Fruit fly (Drosophila melanogaster) whole organism, wandering third instar larva: ENCODE results near the gene L2HGDH.

Experiments used
- Abd-B ChIP-seq: fragments of >200 bp; optimal IDR thresholded peaks from 2 replicates; lab custom pipeline; 2017; ENCODE audit warnings: missing biosample characterization, missing genetic modification characterization
- CG32264 ChIP-seq: fragments of 200-800 bp; sonication (Bioruptor generic); optimal IDR thresholded peaks from 2 replicates; lab custom pipeline; 2016; ENCODE audit warnings: missing biosample characterization, missing genetic modification characterization
- CG9705 ChIP-seq: fragments of 200-800 bp; sonication (Bioruptor generic); optimal IDR thresholded peaks from 2 replicates; lab custom pipeline; 2018; ENCODE audit warnings: missing biosample characterization, mild to moderate bottlenecking, missing genetic modification characterization
- CrebA ChIP-seq: fragments of 200-800 bp; sonication (Bioruptor generic); optimal IDR thresholded peaks from 2 replicates; lab custom pipeline; 2016; ENCODE audit warnings: missing biosample characterization, mild to moderate bottlenecking, missing genetic modification characterization, borderline replicate concordance
- Dfd ChIP-seq: fragments of >200 bp; optimal IDR thresholded peaks from 2 replicates; lab custom pipeline; 2017; ENCODE audit warnings: missing biosample characterization, missing genetic modification characterization
- Dif ChIP-seq: fragments of 200-275, 200-300 bp; sonication (Bioruptor generic); optimal IDR thresholded peaks from 2 replicates; lab custom pipeline; 2018; ENCODE audit warnings: missing biosample characterization, missing genetic modification characterization; ENCODE audit not compliant: partially characterized antibody
- GATAd ChIP-seq: sonication (Bioruptor generic); optimal IDR thresholded peaks from 2 replicates; lab custom pipeline; 2016; ENCODE audit warnings: missing biosample characterization, missing genetic modification characterization
- HLH106 ChIP-seq: fragments of 200-800 bp; optimal IDR thresholded peaks from 3 replicates; lab custom pipeline; 2019; ENCODE audit warnings: missing biosample characterization, mild to moderate bottlenecking, missing genetic modification characterization, moderate library complexity
- Hnf4 ChIP-seq: fragments of 200-800 bp; sonication (Bioruptor generic); optimal IDR thresholded peaks from 2 replicates; lab custom pipeline; 2016; ENCODE audit warnings: missing biosample characterization, mild to moderate bottlenecking, missing genetic modification characterization
- Hr78 ChIP-seq: fragments of >200 bp; optimal IDR thresholded peaks from 2 replicates; lab custom pipeline; 2017; ENCODE audit warnings: missing biosample characterization, missing genetic modification characterization
- Hr83 ChIP-seq: fragments of 200-300 bp; sonication (Bioruptor generic); optimal IDR thresholded peaks from 2 replicates; lab custom pipeline; 2016; ENCODE audit warnings: missing biosample characterization, mild to moderate bottlenecking, missing genetic modification characterization, moderate library complexity; ENCODE audit not compliant: poor library complexity, severe bottlenecking
- Jra ChIP-seq: sonication (Bioruptor generic); optimal IDR thresholded peaks from 2 replicates; lab custom pipeline; 2016; ENCODE audit warnings: missing biosample characterization, missing genetic modification characterization
- Mio ChIP-seq: sonication (Bioruptor generic); optimal IDR thresholded peaks from 2 replicates; lab custom pipeline; 2016; ENCODE audit warnings: missing biosample characterization, missing genetic modification characterization
- Myc ChIP-seq: fragments of >200 bp; optimal IDR thresholded peaks from 2 replicates; lab custom pipeline; 2017
- N ChIP-seq: fragments of >200 bp; optimal IDR thresholded peaks from 2 replicates; lab custom pipeline; 2018; ENCODE audit warnings: missing biosample characterization, missing external identifiers, missing genetic modification characterization
- OdsH ChIP-seq: fragments of 200-800 bp; sonication (Bioruptor generic); optimal IDR thresholded peaks from 2 replicates; lab custom pipeline; 2016; ENCODE audit warnings: missing biosample characterization, mild to moderate bottlenecking, missing genetic modification characterization
- Rel ChIP-seq, 2 experiments: fragments of 200-800 bp; sonication (Bioruptor generic) in 1 of 2; optimal IDR thresholded peaks; 2 replicates in 1 of 2; 3 replicates in 1 of 2; lab custom pipeline; 2016 to 2019; ENCODE audit warnings: mild to moderate bottlenecking in 2 of 2, missing biosample characterization in 2 of 2, missing genetic modification characterization in 2 of 2, moderate library complexity in 1 of 2
- Sp1 ChIP-seq: fragments of 200-800 bp; sonication (Bioruptor generic); optimal IDR thresholded peaks from 3 replicates; lab custom pipeline; 2019; ENCODE audit warnings: missing biosample characterization, mild to moderate bottlenecking, missing genetic modification characterization, moderate library complexity
- Vsx2 ChIP-seq: fragments of 200-300, 225-300 bp; sonication (Bioruptor generic); optimal IDR thresholded peaks from 2 replicates; lab custom pipeline; 2018; ENCODE audit warnings: missing biosample characterization, missing genetic modification characterization; ENCODE audit not compliant: partially characterized antibody
- br ChIP-seq: fragments of 200-800 bp; sonication (Bioruptor generic); optimal IDR thresholded peaks from 2 replicates; lab custom pipeline; 2016; ENCODE audit warnings: missing biosample characterization, missing genetic modification characterization
- brk ChIP-seq: fragments of 200-800 bp; sonication (Bioruptor generic); optimal IDR thresholded peaks from 2 replicates; lab custom pipeline; 2016; ENCODE audit warnings: missing biosample characterization, mild to moderate bottlenecking, missing genetic modification characterization
- dl ChIP-seq, 2 experiments: fragments of 175-275, 200-275 bp in 1 of 2; fragments of 200-275 bp in 1 of 2; sonication (Bioruptor generic); optimal IDR thresholded peaks; lab custom pipeline; 2018; ENCODE audit warnings: mild to moderate bottlenecking in 2 of 2, missing biosample characterization in 2 of 2, missing genetic modification characterization in 2 of 2, moderate library complexity in 2 of 2; ENCODE audit not compliant: partially characterized antibody in 2 of 2, insufficient read depth in 1 of 2
- dmrt93B ChIP-seq: fragments of 200-800 bp; sonication (Bioruptor generic); optimal IDR thresholded peaks from 2 replicates; lab custom pipeline; 2018; ENCODE audit warnings: missing biosample characterization, mild to moderate bottlenecking, missing genetic modification characterization
- dsf ChIP-seq: sonication (Bioruptor generic); optimal IDR thresholded peaks from 2 replicates; lab custom pipeline; 2016; ENCODE audit warnings: missing biosample characterization, missing genetic modification characterization, borderline replicate concordance
- ey ChIP-seq: fragments of 200-800 bp; sonication (Bioruptor generic); optimal IDR thresholded peaks from 2 replicates; lab custom pipeline; 2016; ENCODE audit warnings: missing biosample characterization, missing genetic modification characterization
- foxo ChIP-seq, 2 experiments: fragments of 200-800 bp; sonication (Bioruptor generic); optimal IDR thresholded peaks; 2 replicates in 1 of 2; 3 replicates in 1 of 2; lab custom pipeline; 2016 to 2017; ENCODE audit warnings: missing biosample characterization in 2 of 2, missing genetic modification characterization in 2 of 2
- h ChIP-seq: fragments of 200-800 bp; sonication (Bioruptor generic); optimal IDR thresholded peaks from 3 replicates; lab custom pipeline; 2016; ENCODE audit warnings: missing biosample characterization, mild to moderate bottlenecking, missing genetic modification characterization
- jim ChIP-seq: fragments of 175-275, 200-325 bp; sonication (Bioruptor generic); optimal IDR thresholded peaks from 2 replicates; lab custom pipeline; 2016; ENCODE audit warnings: missing biosample characterization, mild to moderate bottlenecking, missing genetic modification characterization
- lola ChIP-seq: fragments of >200 bp; optimal IDR thresholded peaks from 2 replicates; lab custom pipeline; 2017; ENCODE audit warnings: missing biosample characterization, missing genetic modification characterization
- pan ChIP-seq: fragments of >200 bp; optimal IDR thresholded peaks from 2 replicates; lab custom pipeline; 2017
- psq ChIP-seq: fragments of 200-800 bp; sonication (Bioruptor generic); optimal IDR thresholded peaks from 3 replicates; lab custom pipeline; 2017; ENCODE audit warnings: missing biosample characterization, mild to moderate bottlenecking, missing genetic modification characterization, moderate library complexity
- rgr ChIP-seq: fragments of 200-800 bp; sonication (Bioruptor generic); optimal IDR thresholded peaks from 3 replicates; lab custom pipeline; 2016; ENCODE audit warnings: missing biosample characterization, mild to moderate bottlenecking, missing genetic modification characterization
- sage ChIP-seq: fragments of 200-800 bp; sonication (Bioruptor generic); optimal IDR thresholded peaks from 2 replicates; lab custom pipeline; 2016; ENCODE audit warnings: missing biosample characterization, mild to moderate bottlenecking, missing genetic modification characterization
- sv ChIP-seq: fragments of 200-800 bp; sonication (Bioruptor generic); optimal IDR thresholded peaks from 3 replicates; lab custom pipeline; 2016; ENCODE audit warnings: missing biosample characterization, missing genetic modification characterization
- tai ChIP-seq: sonication (Bioruptor generic); optimal IDR thresholded peaks from 2 replicates; lab custom pipeline; 2016; ENCODE audit warnings: missing biosample characterization, missing genetic modification characterization
- woc ChIP-seq: sonication (Bioruptor generic); optimal IDR thresholded peaks from 2 replicates; lab custom pipeline; 2016; ENCODE audit warnings: missing biosample characterization, mild to moderate bottlenecking, missing genetic modification characterization

Gene L2HGDH

dm6 chr2L:19002959-19003371 lies 28.7 kb upstream of the L2HGDH start, which contains the start of gene CG31793:
Gene CG31793, plus strand, starts transcription at chr2L:19003367.
- peak; percentile 50 for TF ChIP-seq Sp1 (GFP tag; lab: Kevin White, UChicago)
- peak; percentile 41 for TF ChIP-seq psq (GFP tag; lab: Kevin White, UChicago)
- no peak for TF ChIP-seq Jra (GFP tag; lab: Kevin White, UChicago)
- TF ChIP-seq Hnf4 (GFP tag; lab: Kevin White, UChicago): no peak
- TF ChIP-seq Dfd: no peak
- no peak for TF ChIP-seq CG32264 (GFP tag; lab: Kevin White, UChicago)
- TF ChIP-seq jim (GFP tag; lab: Kevin White, UChicago): no peak
- TF ChIP-seq dsf (GFP tag; lab: Kevin White, UChicago): no peak
- TF ChIP-seq sage: no peak
- TF ChIP-seq Hr78: no peak
- no peak for TF ChIP-seq br (GFP tag; lab: Kevin White, UChicago)
- TF ChIP-seq Dif: no peak
- peak in 1 of 2 experiments; percentile 32 for TF ChIP-seq foxo (GFP tag; optimal IDR thresholded peaks at IDR 0.05; lab: Kevin White, UChicago)
- no peak for TF ChIP-seq lola (GFP tag; lab: Kevin White, UChicago)
- no peak for TF ChIP-seq N (GFP tag; lab: Kevin White, UChicago)
- TF ChIP-seq sv: peak; percentile 22
- TF ChIP-seq brk (GFP tag; lab: Kevin White, UChicago): no peak
- no peak for TF ChIP-seq CrebA (GFP tag; lab: Kevin White, UChicago)
- TF ChIP-seq woc (GFP tag; lab: Kevin White, UChicago): no peak
- no peak for TF ChIP-seq Vsx2 (GFP tag; lab: Kevin White, UChicago)
- no peak for TF ChIP-seq dl (GFP tag; optimal IDR thresholded peaks at IDR 0.05; lab: Kevin White, UChicago; ENCODE audit: insufficient read depth in 1 of 2, partially characterized antibody in 2 of 2)
- TF ChIP-seq Hr83 (GFP tag; lab: Kevin White, UChicago): peak; percentile 39
- peak; percentile 68 for TF ChIP-seq rgr (GFP tag; lab: Kevin White, UChicago)
- TF ChIP-seq h: peak; percentile 63
- peak; percentile 60 for TF ChIP-seq OdsH
- peak; percentile 57 for TF ChIP-seq HLH106 (tag; lab: Kevin White, UChicago)

dm6 chr2L:19002468-19002867 lies 28.2 kb upstream of the L2HGDH start:
- TF ChIP-seq CrebA (GFP tag; lab: Kevin White, UChicago) (no peak), Vsx2 (GFP tag; lab: Kevin White, UChicago) (no peak), Abd-B (GFP tag; lab: Kevin White, UChicago) (no peak), foxo (GFP tag; optimal IDR thresholded peaks at IDR 0.05; lab: Kevin White, UChicago) (no peak), tai (GFP tag; lab: Kevin White, UChicago) (no peak), psq (GFP tag; lab: Kevin White, UChicago) (no peak), brk (GFP tag; lab: Kevin White, UChicago) (no peak), Dfd (no peak), Rel (GFP tag; optimal IDR thresholded peaks at IDR 0.05; lab: Kevin White, UChicago) (no peak), Rel (tag; optimal IDR thresholded peaks at IDR 0.05; lab: Kevin White, UChicago) (no peak), Hr78 (no peak), dmrt93B (GFP tag; lab: Kevin White, UChicago) (no peak), CG32264 (GFP tag; lab: Kevin White, UChicago) (no peak), jim (GFP tag; lab: Kevin White, UChicago) (no peak), Hnf4 (GFP tag; lab: Kevin White, UChicago) (no peak), pan (lab: Kevin White, UChicago) (no peak), HLH106 (tag; lab: Kevin White, UChicago) (no peak), OdsH (no peak), Sp1 (GFP tag; lab: Kevin White, UChicago) (no peak), lola (GFP tag; lab: Kevin White, UChicago) (no peak)

dm6 chr2L:18997148-18997547 lies 22.9 kb upstream of the L2HGDH start, which contains the start of gene CG31792:
Gene CG31792, plus strand, starts transcription at chr2L:18997448.
- TF ChIP-seq Rel (GFP tag; optimal IDR thresholded peaks at IDR 0.05; lab: Kevin White, UChicago) (no peak), Rel (tag; optimal IDR thresholded peaks at IDR 0.05; lab: Kevin White, UChicago) (no peak), Myc (no peak), foxo (GFP tag; optimal IDR thresholded peaks at IDR 0.05; lab: Kevin White, UChicago) (no peak), ey (GFP tag; lab: Kevin White, UChicago) (no peak), N (GFP tag; lab: Kevin White, UChicago) (no peak), HLH106 (tag; lab: Kevin White, UChicago) (no peak), br (GFP tag; lab: Kevin White, UChicago) (no peak), Mio (GFP tag; lab: Kevin White, UChicago) (no peak), GATAd (GFP tag; lab: Kevin White, UChicago) (no peak), woc (GFP tag; lab: Kevin White, UChicago) (no peak), Sp1 (GFP tag; lab: Kevin White, UChicago) (no peak), CG9705 (GFP tag; lab: Kevin White, UChicago) (no peak), lola (GFP tag; lab: Kevin White, UChicago) (no peak), Dfd (no peak), jim (GFP tag; lab: Kevin White, UChicago) (no peak), dsf (GFP tag; lab: Kevin White, UChicago) (no peak), dl (GFP tag; optimal IDR thresholded peaks at IDR 0.05; lab: Kevin White, UChicago; ENCODE audit: insufficient read depth in 1 of 2, partially characterized antibody in 2 of 2) (no peak), dmrt93B (GFP tag; lab: Kevin White, UChicago) (no peak), pan (lab: Kevin White, UChicago) (no peak)
